Fruit fly (Drosophila melanogaster): ENCODE data around the gene CG14445.
A peak's percentile ranks its signal among the peaks of the same experiment; 100 is the strongest.

Gene CG14445

DNA sequence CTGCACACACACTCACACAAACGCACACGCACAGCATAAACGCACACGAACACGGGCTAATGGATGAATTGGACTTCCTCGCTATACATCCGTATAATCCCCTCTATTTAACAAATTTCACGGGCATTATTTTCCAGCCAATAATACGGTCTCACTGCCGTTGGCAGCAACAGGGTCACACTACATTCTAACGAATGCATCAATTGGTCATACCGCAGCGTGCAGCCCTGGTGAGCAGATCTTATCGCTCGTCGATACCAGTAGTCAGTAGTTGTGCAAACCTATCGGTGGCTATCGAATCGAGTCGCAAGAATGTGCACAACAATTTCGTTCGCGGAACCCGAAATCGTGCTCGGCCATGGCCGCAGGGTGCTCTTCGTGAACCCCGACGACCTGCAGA, 50.7 kb downstream of the CG14445 start, which contains the start of the genes Top3beta and wuho (continued):
- TF ChIP-seq phol (tag; optimal IDR thresholded peaks at IDR 0.05), result peak; percentile 56
- TF ChIP-seq NC2β (GFP tag; optimal IDR thresholded peaks at IDR 0.05), result peak; percentile 70
- no peak for TF ChIP-seq CG13296 (GFP tag; optimal IDR thresholded peaks at IDR 0.05)
- peak; percentile 71 for TF ChIP-seq p53 (GFP tag; optimal IDR thresholded peaks at IDR 0.05)
- no peak for TF ChIP-seq hkb (optimal IDR thresholded peaks at IDR 0.05)
- TF ChIP-seq hkb (GFP tag; IDR thresholded peaks at IDR 0.05), result no peak
- TF ChIP-seq chm (GFP tag; IDR thresholded peaks at IDR 0.05), result peak; percentile 28; the same call in 1 of the 2 replicates
- TF ChIP-seq psq (GFP tag; optimal IDR thresholded peaks at IDR 0.05), result no peak
- peak; percentile 68; the same call in 3 of the 4 replicates for TF ChIP-seq Dll (GFP tag; IDR thresholded peaks at IDR 0.05; ENCODE audit: partially characterized antibody)
- TF ChIP-seq sr (GFP tag; IDR thresholded peaks at IDR 0.05), result no peak
- no peak for TF ChIP-seq CG7745 (tag; optimal IDR thresholded peaks at IDR 0.05)
- TF ChIP-seq CG12659 (GFP tag; optimal IDR thresholded peaks at IDR 0.05), result peak; percentile 95
- TF ChIP-seq pnt (GFP tag; optimal IDR thresholded peaks at IDR 0.05), result no peak
- TF ChIP-seq CG10431 (GFP tag; optimal IDR thresholded peaks at IDR 0.05), result no peak
- TF ChIP-seq sens-2 (GFP tag; IDR thresholded peaks at IDR 0.05), result no peak
- peak; percentile 74 for TF ChIP-seq CHES-1-like (GFP tag; optimal IDR thresholded peaks at IDR 0.05)
- peak; percentile 81 for TF ChIP-seq CG33213 (GFP tag; optimal IDR thresholded peaks at IDR 0.05)
- peak; percentile 69 for TF ChIP-seq CG17829 (tag; optimal IDR thresholded peaks at IDR 0.05)
- TF ChIP-seq CG14441 (GFP tag; IDR thresholded peaks at IDR 0.05), result 0 out of 2 replicates have a peak, but pooled peaks have one; percentile 4
- TF ChIP-seq CG14965 (GFP tag; optimal IDR thresholded peaks at IDR 0.05; ENCODE audit: borderline replicate concordance), result no peak
- no peak for TF ChIP-seq Dip3 (GFP tag; optimal IDR thresholded peaks at IDR 0.05)
- no peak for TF ChIP-seq CG11696 (GFP tag; IDR thresholded peaks at IDR 0.05)
- TF ChIP-seq twi (tag; optimal IDR thresholded peaks at IDR 0.05), result peak; percentile 23
- TF ChIP-seq CG6175 (GFP tag; IDR thresholded peaks at IDR 0.05), result no peak
- TF ChIP-seq CG10462 (GFP tag; optimal IDR thresholded peaks at IDR 0.05), result no peak
- TF ChIP-seq slou (GFP tag; optimal IDR thresholded peaks at IDR 0.05), result no peak
- no peak for TF ChIP-seq Rx (GFP tag; IDR thresholded peaks at IDR 0.05)
- peak; percentile 13 for TF ChIP-seq Atf-2 (GFP tag; optimal IDR thresholded peaks at IDR 0.05)
- TF ChIP-seq CG4404 (GFP tag; IDR thresholded peaks at IDR 0.05), result no peak
- peak; percentile 82 for TF ChIP-seq CG13287 (GFP tag; IDR thresholded peaks at IDR 0.05; ENCODE audit: partially characterized antibody)
- no peak for TF ChIP-seq CG32772 (GFP tag; IDR thresholded peaks at IDR 0.05)
- TF ChIP-seq Fer2 (tag; optimal IDR thresholded peaks at IDR 0.05), result no peak
- TF ChIP-seq Sry-β (GFP tag; optimal IDR thresholded peaks at IDR 0.05), result peak; percentile 53
- no peak for TF ChIP-seq Tbp (GFP tag; optimal IDR thresholded peaks at IDR 0.05)
- peak; percentile 70 for TF ChIP-seq sna (GFP tag; IDR thresholded peaks at IDR 0.05; ENCODE audit: partially characterized antibody)
- TF ChIP-seq sc (optimal IDR thresholded peaks at IDR 0.05), result no peak
- TF ChIP-seq sc (GFP tag; optimal IDR thresholded peaks at IDR 0.05), result no peak
- no peak for TF ChIP-seq ken (GFP tag; IDR thresholded peaks at IDR 0.05)
- TF ChIP-seq CG2712 (tag; optimal IDR thresholded peaks at IDR 0.05), result peak; percentile 55
- TF ChIP-seq HLH3B (GFP tag; IDR thresholded peaks at IDR 0.05), result no peak
- no peak for TF ChIP-seq ara (GFP tag; IDR thresholded peaks at IDR 0.05)
- TF ChIP-seq CG7372 (GFP tag; IDR thresholded peaks at IDR 0.05), result no peak
- TF ChIP-seq Hmr (GFP tag; optimal IDR thresholded peaks at IDR 0.05), result peak; percentile 75

All from whole organism, embryonic.